Fruit fly (Drosophila melanogaster): ENCODE data around the gene Frq2.

- TF ChIP-seq Hr83 (GFP tag; optimal IDR thresholded peaks at IDR 0.05; ENCODE audit: poor library complexity, severe bottlenecking) = no peak
- TF ChIP-seq rgr (GFP tag; optimal IDR thresholded peaks at IDR 0.05) = no peak
Measured at dm6 chrX:18153001-18153400, 24.4 kb upstream of the Frq2 start.

Data from whole organism, wandering third instar larva.